Worm (Caenorhabditis elegans) whole organism, late embryonic: ENCODE measurements around the gene C49C3.20.

Source experiments
- K09A11.1 ChIP-seq: sonication (generic microtip); optimal IDR thresholded peaks from 2 replicates; lab custom pipeline; 2017; ENCODE audit warnings: antibody characterized with exemption, mild to moderate bottlenecking, missing genetic modification characterization, missing compliant biosample characterization; ENCODE audit not compliant: insufficient read depth
- T23F11.4 ChIP-seq: fragments of 200-800 bp; sonication (Bioruptor generic); optimal IDR thresholded peaks from 2 replicates; lab custom pipeline; 2018; ENCODE audit warnings: mild to moderate bottlenecking, missing genetic modification characterization, missing compliant biosample characterization
- ceh-14 ChIP-seq: sonication (generic microtip); optimal IDR thresholded peaks from 2 replicates; lab custom pipeline; 2016; ENCODE audit warnings: missing genotype, missing genetic modification characterization, missing compliant biosample characterization
- ceh-19 ChIP-seq: fragments of 200-800 bp; sonication (Bioruptor generic); optimal IDR thresholded peaks from 2 replicates; lab custom pipeline; 2018; ENCODE audit warnings: mild to moderate bottlenecking, missing genetic modification characterization, missing compliant biosample characterization
- ceh-31 ChIP-seq: sonication (generic microtip); optimal IDR thresholded peaks from 2 replicates; lab custom pipeline; 2016; ENCODE audit warnings: missing genetic modification characterization, missing compliant biosample characterization
- ceh-48 ChIP-seq: sonication (generic microtip); optimal IDR thresholded peaks from 2 replicates; lab custom pipeline; 2016; ENCODE audit warnings: missing genetic modification characterization, inconsistent platforms, missing compliant biosample characterization
- elt-2 ChIP-seq: sonication (generic microtip); optimal IDR thresholded peaks from 2 replicates; lab custom pipeline; 2016; ENCODE audit warnings: missing genetic modification reagents, missing genetic modification characterization, missing compliant biosample characterization
- elt-4 ChIP-seq: sonication (generic microtip); optimal IDR thresholded peaks from 2 replicates; lab custom pipeline; 2016; ENCODE audit warnings: missing genetic modification characterization, missing compliant biosample characterization
- ets-4 ChIP-seq: sonication (generic microtip); optimal IDR thresholded peaks from 2 replicates; lab custom pipeline; 2016; ENCODE audit warnings: missing genetic modification characterization, missing compliant biosample characterization
- fkh-10 ChIP-seq: fragments of 150-350 bp; optimal IDR thresholded peaks from 2 replicates; lab custom pipeline; 2014; ENCODE audit warnings: missing biosample characterization, missing genetic modification reagents, missing genetic modification characterization
- gmeb-2 ChIP-seq: sonication (generic microtip); optimal IDR thresholded peaks from 2 replicates; lab custom pipeline; 2016; ENCODE audit warnings: missing genetic modification characterization, inconsistent platforms, missing compliant biosample characterization
- hlh-13 ChIP-seq: fragments of 200-800 bp; sonication (Bioruptor generic); optimal IDR thresholded peaks from 2 replicates; lab custom pipeline; 2018; ENCODE audit warnings: mild to moderate bottlenecking, missing genetic modification characterization, missing compliant biosample characterization
- hlh-30 ChIP-seq: sonication (generic microtip); optimal IDR thresholded peaks from 2 replicates; lab custom pipeline; 2017; ENCODE audit warnings: antibody characterized with exemption, missing genetic modification characterization, missing compliant biosample characterization; ENCODE audit not compliant: insufficient read depth
- lim-6 ChIP-seq: sonication (generic microtip); optimal IDR thresholded peaks from 2 replicates; lab custom pipeline; 2016; ENCODE audit warnings: missing genetic modification characterization, missing compliant biosample characterization
- lin-11 ChIP-seq: fragments of 200-800 bp; sonication (Bioruptor generic); optimal IDR thresholded peaks from 2 replicates; lab custom pipeline; 2018; ENCODE audit warnings: mild to moderate bottlenecking, missing genetic modification characterization, missing compliant biosample characterization
- nfya-1 ChIP-seq: sonication (generic microtip); optimal IDR thresholded peaks from 2 replicates; lab custom pipeline; 2017; ENCODE audit warnings: missing genetic modification characterization, mild to moderate bottlenecking, missing compliant biosample characterization, antibody characterized with exemption, moderate library complexity
- nhr-11 ChIP-seq: fragments of 150-350 bp; optimal IDR thresholded peaks from 2 replicates; lab custom pipeline; 2014; ENCODE audit warnings: missing biosample characterization, missing genetic modification characterization
- nhr-232 ChIP-seq: sonication (generic microtip); optimal IDR thresholded peaks from 2 replicates; lab custom pipeline; 2016; ENCODE audit warnings: missing genetic modification characterization, missing compliant biosample characterization
- npax-4 ChIP-seq: sonication (generic microtip); optimal IDR thresholded peaks from 2 replicates; lab custom pipeline; 2016; ENCODE audit warnings: missing genetic modification characterization, missing compliant biosample characterization
- pax-1 ChIP-seq: fragments of 150-350 bp; optimal IDR thresholded peaks from 2 replicates; lab custom pipeline; 2014; ENCODE audit warnings: missing biosample characterization, missing genetic modification characterization
- pqm-1 ChIP-seq: sonication (generic microtip); optimal IDR thresholded peaks from 2 replicates; lab custom pipeline; 2016; ENCODE audit warnings: missing genetic modification characterization, missing compliant biosample characterization
- pros-1 ChIP-seq: fragments of 150-350 bp; optimal IDR thresholded peaks from 2 replicates; lab custom pipeline; 2014; ENCODE audit warnings: missing biosample characterization, missing genetic modification reagents, missing genetic modification characterization
- sox-2 ChIP-seq: fragments of 200-800 bp; sonication (Bioruptor generic); IDR thresholded peaks from 2 replicates; pipeline ENCODE4 v1.3.6; 2022; ENCODE audit warnings: missing genetic modification reagents, missing genetic modification characterization, missing compliant biosample characterization
- tbx-2 ChIP-seq: sonication (generic microtip); optimal IDR thresholded peaks from 2 replicates; lab custom pipeline; 2016; ENCODE audit warnings: missing genetic modification characterization, missing compliant biosample characterization
- unc-3 ChIP-seq, 2 experiments: fragments of 200-800 bp in 1 of 2; sonication (Bioruptor generic) in 1 of 2; sonication (generic microtip) in 1 of 2; conservative IDR thresholded peaks in 1 of 2; optimal IDR thresholded peaks in 1 of 2; 2 replicates each; pipeline versions ENCODE4 v1.3.6 to Lab custom; 2016 to 2022; ENCODE audit warnings: missing compliant biosample characterization in 2 of 2, missing genetic modification characterization in 2 of 2, missing genetic modification reagents in 1 of 2
- unc-55 ChIP-seq: sonication (generic microtip); optimal IDR thresholded peaks from 2 replicates; lab custom pipeline; 2017; ENCODE audit warnings: missing biosample characterization, missing genetic modification reagents, missing genetic modification characterization
- zip-5 ChIP-seq: sonication (generic microtip); optimal IDR thresholded peaks from 2 replicates; lab custom pipeline; 2016; ENCODE audit warnings: missing genetic modification characterization, missing compliant biosample characterization
- ztf-16 ChIP-seq: sonication (generic microtip); optimal IDR thresholded peaks from 2 replicates; lab custom pipeline; 2017; ENCODE audit warnings: missing genetic modification characterization, missing compliant biosample characterization

Gene C49C3.20

ce11 chrIV:17342179-17342578 lies 25.9 kb upstream of the C49C3.20 start, which contains the start of gene C49C3.9:
Gene C49C3.9 (minus strand): TSS chrIV:17342314.
- TF ChIP-seq ets-4 (tag; lab: Kevin White, UChicago) (no peak), ceh-19 (GFP tag; lab: Kevin White, UChicago) (no peak), ztf-16 (tag; lab: Kevin White, UChicago) (no peak), pax-1 (tag; lab: Kevin White, UChicago) (no peak)
- TF ChIP-seq, all 69 proteins: peak for 0

ce11 chrIV:17341033-17341432 lies 24.7 kb upstream of the C49C3.20 start:
- TF ChIP-seq lim-6 (tag; lab: Kevin White, UChicago) = no peak
- TF ChIP-seq unc-3 (GFP tag; conservative IDR thresholded peaks at IDR 0.05; lab: Robert Waterston, UW) = no peak
- TF ChIP-seq unc-3 (tag; optimal IDR thresholded peaks at IDR 0.05; lab: Kevin White, UChicago) = no peak
- TF ChIP-seq, all 69 proteins: peak for 0

- TF ChIP-seq elt-2 = peak; percentile 78
- TF ChIP-seq hlh-13 (GFP tag; lab: Kevin White, UChicago) = no peak
Observed at ce11 chrIV:17338920-17339510, 22.7 kb upstream of the C49C3.20 start, which contains the start of gene C49C3.10. Gene C49C3.10 (minus strand): TSS chrIV:17338970.

ce11 chrIV:17335031-17335430 lies 18.7 kb upstream of the C49C3.20 start, which contains the start of gene C49C3.8:
Gene C49C3.8 (plus strand): TSS chrIV:17335203.
- TF ChIP-seq fkh-10 (GFP tag; lab: Kevin White, UChicago) = no peak
- TF ChIP-seq ceh-48 = peak; percentile 45

- TF ChIP-seq lin-11 (tag; lab: Kevin White, UChicago) (no peak), zip-5 (tag; lab: Kevin White, UChicago) (no peak), nhr-232 (tag; lab: Kevin White, UChicago) (no peak), ceh-31 (tag; lab: Kevin White, UChicago) (peak; percentile 21), hlh-30 (tag; lab: Kevin White, UChicago) (peak; percentile 77), npax-4 (tag; lab: Kevin White, UChicago) (no peak), unc-55 (GFP tag; lab: Kevin White, UChicago) (peak; percentile 38), T23F11.4 (GFP tag; lab: Kevin White, UChicago) (no peak), pqm-1 (tag; lab: Kevin White, UChicago) (no peak), nfya-1 (tag; lab: Kevin White, UChicago) (peak; percentile 15), tbx-2 (tag; lab: Kevin White, UChicago) (no peak), elt-4 (tag; lab: Kevin White, UChicago) (no peak), K09A11.1 (no peak), gmeb-2 (tag; lab: Kevin White, UChicago) (no peak), pros-1 (tag; lab: Kevin White, UChicago) (no peak), sox-2 (GFP tag; lab: Robert Waterston, UW) (no peak), ceh-19 (GFP tag; lab: Kevin White, UChicago) (no peak), ceh-48 (no peak)
Observed at ce11 chrIV:17333542-17334281, 17.4 kb upstream of the C49C3.20 start, which contains the start of gene C49C3.15. Gene C49C3.15 (plus strand): TSS chrIV:17334231.

ce11 chrIV:17332261-17332660 lies 16.0 kb upstream of the C49C3.20 start, which contains the start of gene C49C3.7:
Gene C49C3.7 (plus strand): TSS chrIV:17332561.
- TF ChIP-seq nhr-11 (no peak), T23F11.4 (GFP tag; lab: Kevin White, UChicago) (no peak), ceh-14 (tag; lab: Kevin White, UChicago) (no peak)
